Worm (Caenorhabditis elegans): ENCODE data around the gene gcy-32.

Gene gcy-32

ce11 chrV:13899213-13899612, 16.1 kb downstream of the gcy-32 start, which contains the start of gene oac-3:
TSS of gene oac-3 (plus strand) at chrV:13899513.
- no peak for TF ChIP-seq pqm-1 (tag; optimal IDR thresholded peaks at IDR 0.05)
- no peak for TF ChIP-seq unc-42 (tag; optimal IDR thresholded peaks at IDR 0.05)
- no peak for TF ChIP-seq ceh-31 (tag; optimal IDR thresholded peaks at IDR 0.05)
- TF ChIP-seq unc-86 (tag; optimal IDR thresholded peaks at IDR 0.05), result no peak
- no peak for TF ChIP-seq ceh-19 (GFP tag; optimal IDR thresholded peaks at IDR 0.05)
- no peak for TF ChIP-seq rnt-1 (tag; optimal IDR thresholded peaks at IDR 0.05)
- no peak for TF ChIP-seq ref-2 (tag; optimal IDR thresholded peaks at IDR 0.05)
- no peak for TF ChIP-seq Y22D7AL.16 (tag; optimal IDR thresholded peaks at IDR 0.05)
- TF ChIP-seq ceh-45 (GFP tag; IDR thresholded peaks at IDR 0.05), result no peak
- TF ChIP-seq ceh-2 (tag; optimal IDR thresholded peaks at IDR 0.05), result no peak
- TF ChIP-seq ets-4 (tag; optimal IDR thresholded peaks at IDR 0.05), result no peak
- no peak for TF ChIP-seq fkh-10 (GFP tag; optimal IDR thresholded peaks at IDR 0.05)
- TF ChIP-seq gmeb-2 (tag; optimal IDR thresholded peaks at IDR 0.05), result no peak
- TF ChIP-seq fkh-6 (tag; optimal IDR thresholded peaks at IDR 0.05), result no peak
- TF ChIP-seq pax-1 (tag; optimal IDR thresholded peaks at IDR 0.05), result no peak
- no peak for TF ChIP-seq nhr-232 (tag; optimal IDR thresholded peaks at IDR 0.05)
- TF ChIP-seq hlh-6 (tag; optimal IDR thresholded peaks at IDR 0.05), result no peak
- TF ChIP-seq pha-2 (tag; optimal IDR thresholded peaks at IDR 0.05), result no peak
- no peak for TF ChIP-seq ttx-3 (tag; optimal IDR thresholded peaks at IDR 0.05)
- no peak for TF ChIP-seq T23F11.4 (GFP tag; optimal IDR thresholded peaks at IDR 0.05)

- TF ChIP-seq ceh-6 (GFP tag; optimal IDR thresholded peaks at IDR 0.05) (no peak), elt-2 (tag; optimal IDR thresholded peaks at IDR 0.05) (peak; percentile 22), npax-4 (tag; optimal IDR thresholded peaks at IDR 0.05) (no peak)
Measured at ce11 chrV:13898356-13898755, 16.9 kb downstream of the gcy-32 start, which contains the start of gene cyp-35C1. TSS of gene cyp-35C1 (minus strand) at chrV:13898487.

- TF ChIP-seq ceh-45 (GFP tag; IDR thresholded peaks at IDR 0.05) (no peak), elt-2 (tag; optimal IDR thresholded peaks at IDR 0.05) (peak; percentile 51)
Measured at ce11 chrV:13893583-13893982, 21.7 kb downstream of the gcy-32 start.

- TF ChIP-seq tbx-2 (tag; optimal IDR thresholded peaks at IDR 0.05), result peak; percentile 31
- TF ChIP-seq fkh-6 (tag; optimal IDR thresholded peaks at IDR 0.05), result no peak
- peak; percentile 46 for TF ChIP-seq elt-2 (tag; optimal IDR thresholded peaks at IDR 0.05)
- no peak for TF ChIP-seq ceh-14 (tag; optimal IDR thresholded peaks at IDR 0.05)
Measured at ce11 chrV:13892457-13893375, 22.6 kb downstream of the gcy-32 start, which contains the start of gene sptl-3. TSS of gene sptl-3 (plus strand) at chrV:13893325.

- no peak for TF ChIP-seq pros-1 (tag; optimal IDR thresholded peaks at IDR 0.05)
- TF ChIP-seq sox-2 (GFP tag; IDR thresholded peaks at IDR 0.05), result no peak
- no peak for TF ChIP-seq mec-3 (tag; optimal IDR thresholded peaks at IDR 0.05; ENCODE audit: borderline replicate concordance)
- TF ChIP-seq unc-55 (GFP tag; optimal IDR thresholded peaks at IDR 0.05), result no peak
- no peak for TF ChIP-seq nfya-1 (tag; optimal IDR thresholded peaks at IDR 0.05)
- TF ChIP-seq zip-5 (tag; optimal IDR thresholded peaks at IDR 0.05), result no peak
- no peak for TF ChIP-seq pha-4 (tag; optimal IDR thresholded peaks at IDR 0.05)
- no peak for TF ChIP-seq elt-4 (tag; optimal IDR thresholded peaks at IDR 0.05)
- TF ChIP-seq ceh-9 (tag; optimal IDR thresholded peaks at IDR 0.05), result no peak
- TF ChIP-seq gmeb-2 (tag; optimal IDR thresholded peaks at IDR 0.05), result no peak
- no peak for TF ChIP-seq pax-1 (tag; optimal IDR thresholded peaks at IDR 0.05)
- TF ChIP-seq ztf-16 (tag; optimal IDR thresholded peaks at IDR 0.05), result no peak
- no peak for TF ChIP-seq rnt-1 (tag; optimal IDR thresholded peaks at IDR 0.05)
- no peak for TF ChIP-seq pag-3 (tag; optimal IDR thresholded peaks at IDR 0.05; ENCODE audit: borderline replicate concordance)
- no peak for TF ChIP-seq ceh-45 (GFP tag; IDR thresholded peaks at IDR 0.05)
- no peak for TF ChIP-seq fkh-6 (tag; optimal IDR thresholded peaks at IDR 0.05)
- no peak for TF ChIP-seq ceh-14 (tag; optimal IDR thresholded peaks at IDR 0.05)
Measured at ce11 chrV:13891489-13891888, 23.8 kb downstream of the gcy-32 start.
